Worm (Caenorhabditis elegans) whole organism, L2 larva: ENCODE measurements around the gene F49E2.5.

Experiments used
- F13H6.1 ChIP-seq: sonication (generic microtip); optimal IDR thresholded peaks from 2 replicates; lab custom pipeline; 2016; ENCODE audit warnings: missing genetic modification characterization, missing compliant biosample characterization
- R02D3.7 ChIP-seq: fragments of 150-350 bp; optimal IDR thresholded peaks from 2 replicates; lab custom pipeline; 2014; ENCODE audit warnings: missing biosample characterization, missing genetic modification characterization
- Y55F3AM.14 ChIP-seq: fragments of 200-800 bp; sonication (Bioruptor generic); optimal IDR thresholded peaks from 2 replicates; lab custom pipeline; 2018; ENCODE audit warnings: mild to moderate bottlenecking, missing genetic modification characterization, missing compliant biosample characterization
- ZK546.5 ChIP-seq: sonication (generic microtip); optimal IDR thresholded peaks from 2 replicates; lab custom pipeline; 2017; ENCODE audit warnings: missing biosample characterization, missing genetic modification characterization
- alr-1 ChIP-seq: fragments of 150-350 bp; optimal IDR thresholded peaks from 2 replicates; lab custom pipeline; 2014; ENCODE audit warnings: missing biosample characterization, missing genetic modification characterization
- aly-2 ChIP-seq: fragments of 150-350 bp; optimal IDR thresholded peaks from 2 replicates; lab custom pipeline; 2014; ENCODE audit warnings: missing biosample characterization, missing genetic modification characterization
- ama-1 ChIP-seq: fragments of 150-350 bp; optimal IDR thresholded peaks from 2 replicates; lab custom pipeline; 2018; ENCODE audit warnings: inconsistent platforms
- blmp-1 ChIP-seq: sonication (generic microtip); optimal IDR thresholded peaks from 2 replicates; lab custom pipeline; 2017; ENCODE audit warnings: missing genetic modification characterization, mild to moderate bottlenecking, missing compliant biosample characterization, antibody characterized with exemption, moderate library complexity; ENCODE audit not compliant: insufficient read depth
- ceh-16 ChIP-seq: fragments of 150-350 bp; optimal IDR thresholded peaks from 2 replicates; lab custom pipeline; 2014; ENCODE audit warnings: missing biosample characterization, missing genetic modification characterization
- ceh-82 ChIP-seq: fragments of 150-350 bp; optimal IDR thresholded peaks from 2 replicates; lab custom pipeline; 2014; ENCODE audit warnings: missing biosample characterization, missing genetic modification characterization
- dmd-4 ChIP-seq: sonication (generic microtip); optimal IDR thresholded peaks from 2 replicates; lab custom pipeline; 2017; ENCODE audit warnings: missing biosample characterization, missing genetic modification characterization
- egl-27 ChIP-seq: sonication (generic microtip); optimal IDR thresholded peaks from 3 replicates; lab custom pipeline; 2017; ENCODE audit warnings: missing biosample characterization, missing genetic modification reagents, missing genetic modification characterization
- elt-1 ChIP-seq: fragments of 150-350 bp; optimal IDR thresholded peaks from 2 replicates; lab custom pipeline; 2014; ENCODE audit warnings: missing biosample characterization, missing genetic modification characterization
- fos-1 ChIP-seq: fragments of 150-350 bp; optimal IDR thresholded peaks from 2 replicates; lab custom pipeline; 2014; ENCODE audit warnings: missing biosample characterization, missing genetic modification characterization
- gmeb-1 ChIP-seq: fragments of 150-350 bp; optimal IDR thresholded peaks from 2 replicates; lab custom pipeline; 2014; ENCODE audit warnings: missing biosample characterization, missing genetic modification characterization
- lin-11 ChIP-seq: fragments of 150-350 bp; sonication (generic microtip); optimal IDR thresholded peaks from 2 replicates; lab custom pipeline; 2014; ENCODE audit warnings: missing biosample characterization, missing genetic modification characterization, inconsistent platforms, mixed read lengths
- lin-13 ChIP-seq: fragments of 150-350 bp; optimal IDR thresholded peaks from 2 replicates; lab custom pipeline; 2014; ENCODE audit warnings: missing biosample characterization, missing genetic modification reagents, missing genetic modification characterization
- lsy-2 ChIP-seq, 2 experiments: fragments of 150-350 bp in 1 of 2; sonication (generic microtip) in 1 of 2; optimal IDR thresholded peaks; 2 replicates each; lab custom pipeline; 2014 to 2017; ENCODE audit warnings: missing biosample characterization in 2 of 2, missing genetic modification characterization in 2 of 2
- mab-5 ChIP-seq: fragments of 150-350 bp; optimal IDR thresholded peaks from 2 replicates; lab custom pipeline; 2014; ENCODE audit warnings: missing biosample characterization, missing genetic modification characterization
- mbf-1 ChIP-seq: sonication (generic microtip); optimal IDR thresholded peaks from 2 replicates; lab custom pipeline; 2017; ENCODE audit warnings: missing biosample characterization, missing genetic modification characterization
- mdl-1 ChIP-seq, 2 experiments: fragments of 150-350 bp in 1 of 2; sonication (generic microtip) in 1 of 2; optimal IDR thresholded peaks; 2 replicates each; lab custom pipeline; 2017; ENCODE audit warnings: missing biosample characterization in 2 of 2, missing genetic modification characterization in 2 of 2
- nhr-10 ChIP-seq: sonication (generic microtip); optimal IDR thresholded peaks from 2 replicates; lab custom pipeline; 2017; ENCODE audit warnings: missing biosample characterization, missing genetic modification characterization
- nhr-11 ChIP-seq: fragments of 150-350 bp; optimal IDR thresholded peaks from 2 replicates; lab custom pipeline; 2014; ENCODE audit warnings: missing biosample characterization, missing genetic modification characterization
- nhr-129 ChIP-seq: fragments of 150-350 bp; optimal IDR thresholded peaks from 2 replicates; lab custom pipeline; 2014; ENCODE audit warnings: missing biosample characterization, missing genetic modification characterization
- nhr-23 ChIP-seq: fragments of 150-350 bp; optimal IDR thresholded peaks from 2 replicates; lab custom pipeline; 2014; ENCODE audit warnings: missing biosample characterization, missing genetic modification reagents, missing genetic modification characterization
- nhr-25 ChIP-seq: fragments of 150-350 bp; sonication (generic microtip); optimal IDR thresholded peaks from 3 replicates; lab custom pipeline; 2014; ENCODE audit warnings: missing biosample characterization, missing genetic modification characterization
- nhr-77 ChIP-seq: fragments of 150-350 bp; optimal IDR thresholded peaks from 2 replicates; lab custom pipeline; 2014; ENCODE audit warnings: missing biosample characterization, missing genetic modification characterization
- sem-4 ChIP-seq: fragments of 150-350 bp; optimal IDR thresholded peaks from 2 replicates; lab custom pipeline; 2014; ENCODE audit warnings: missing biosample characterization, missing genetic modification reagents, missing genetic modification characterization
- skn-1 ChIP-seq: sonication (generic microtip); optimal IDR thresholded peaks from 2 replicates; lab custom pipeline; 2017; ENCODE audit warnings: missing biosample characterization, missing genetic modification characterization
- sma-3 ChIP-seq: sonication (generic microtip); optimal IDR thresholded peaks from 2 replicates; lab custom pipeline; 2016; ENCODE audit warnings: missing genetic modification reagents, missing genetic modification characterization, missing compliant biosample characterization
- sma-9 ChIP-seq, 2 experiments: fragments of 150-350 bp in 1 of 2; sonication (generic microtip) in 1 of 2; optimal IDR thresholded peaks; 2 replicates each; lab custom pipeline; 2014 to 2016; ENCODE audit warnings: missing genetic modification characterization in 2 of 2, mild to moderate bottlenecking in 1 of 2, missing biosample characterization in 1 of 2, missing compliant biosample characterization in 1 of 2, missing genetic modification reagents in 1 of 2, moderate library complexity in 1 of 2
- snpc-4 ChIP-seq: fragments of 150-350 bp; optimal IDR thresholded peaks from 2 replicates; lab custom pipeline; 2014; ENCODE audit warnings: missing biosample characterization, missing genetic modification characterization
- unc-39 ChIP-seq: fragments of 150-350 bp; optimal IDR thresholded peaks from 2 replicates; lab custom pipeline; 2014; ENCODE audit warnings: missing biosample characterization, missing genetic modification characterization
- unc-55 ChIP-seq: fragments of 150-350 bp; sonication (generic microtip); optimal IDR thresholded peaks from 3 replicates; lab custom pipeline; 2014; ENCODE audit warnings: missing biosample characterization, missing genetic modification reagents, missing genetic modification characterization
- unc-62 ChIP-seq: fragments of 150-350 bp; optimal IDR thresholded peaks from 2 replicates; lab custom pipeline; 2014; ENCODE audit warnings: missing biosample characterization, missing genetic modification reagents, missing genetic modification characterization
- zag-1 ChIP-seq: fragments of 150-350 bp; optimal IDR thresholded peaks from 2 replicates; lab custom pipeline; 2014; ENCODE audit warnings: missing biosample characterization, missing genetic modification characterization
- ztf-1 ChIP-seq: fragments of 200-800 bp; sonication (Bioruptor generic); conservative IDR thresholded peaks from 2 replicates; pipeline ENCODE4 v1.3.6; 2022; ENCODE audit warnings: missing genetic modification characterization, missing compliant biosample characterization
- ztf-4 ChIP-seq: fragments of 150-350 bp; optimal IDR thresholded peaks from 2 replicates; lab custom pipeline; 2014; ENCODE audit warnings: missing biosample characterization, missing genetic modification characterization

Gene F49E2.5

DNA sequence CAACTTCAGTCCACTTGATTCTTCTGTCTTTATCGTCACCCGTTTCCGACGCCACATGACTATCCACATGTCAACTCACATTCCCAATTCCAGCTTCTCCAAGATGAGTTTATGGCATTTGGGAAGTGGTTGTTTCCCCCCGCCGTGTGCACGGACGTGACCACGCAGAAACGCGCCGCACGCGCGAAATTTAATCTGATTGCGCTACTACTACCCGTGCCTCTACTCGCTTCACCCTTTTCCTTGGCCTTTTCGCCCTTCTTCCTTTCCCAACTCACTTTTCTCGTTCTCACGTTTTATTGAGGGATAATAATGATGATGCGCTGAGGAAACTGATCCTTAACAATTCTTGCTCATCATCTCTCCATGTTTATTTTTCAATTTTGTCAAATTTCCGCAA lies 37.1 kb upstream of the F49E2.5 start:
- TF ChIP-seq unc-39 (tag; lab: Kevin White, UChicago) (no peak), aly-2 (no peak), zag-1 (tag; lab: Kevin White, UChicago) (no peak), elt-1 (tag; lab: Kevin White, UChicago) (no peak), lin-11 (no peak), nhr-11 (no peak), egl-27 (tag; lab: Kevin White, UChicago) (no peak), lsy-2 (tag; optimal IDR thresholded peaks at IDR 0.05; lab: Kevin White, UChicago) (no peak), unc-62 (GFP tag; lab: Kevin White, UChicago) (no peak), R02D3.7 (tag; lab: Kevin White, UChicago) (no peak), nhr-129 (no peak), ztf-4 (tag; lab: Kevin White, UChicago) (no peak)

DNA sequence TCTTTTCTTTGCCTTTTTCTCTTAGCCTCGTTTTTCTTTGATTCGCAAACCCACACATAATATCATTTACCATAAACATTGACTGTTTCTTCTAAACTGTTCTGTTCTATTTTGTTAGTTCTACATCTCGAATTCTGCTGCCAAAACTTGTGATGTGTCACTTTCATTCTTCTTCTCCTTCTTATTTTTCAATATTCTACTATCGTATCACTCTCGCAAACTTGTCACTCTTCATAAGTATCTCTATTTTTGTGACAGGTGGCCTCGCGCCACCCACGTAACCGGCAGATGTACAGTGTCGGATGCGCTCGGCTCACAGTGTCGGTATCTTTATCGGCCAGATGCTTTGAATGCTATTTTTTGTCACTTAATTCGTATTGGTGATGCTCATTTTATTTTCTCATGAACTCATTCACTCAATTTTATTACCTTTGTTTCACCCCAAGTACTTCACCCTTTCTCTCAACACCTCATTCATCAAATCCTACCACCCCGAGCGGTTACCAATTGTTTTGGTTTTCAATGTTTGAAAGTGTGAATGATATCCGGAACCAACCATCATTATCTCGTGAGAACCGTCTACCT lies 34.9 kb upstream of the F49E2.5 start:
- TF ChIP-seq skn-1 (no peak), blmp-1 (tag; lab: Kevin White, UChicago) (peak; percentile 38), zag-1 (tag; lab: Kevin White, UChicago) (no peak), ZK546.5 (tag; lab: Kevin White, UChicago) (no peak), egl-27 (tag; lab: Kevin White, UChicago) (no peak), sem-4 (tag; lab: Kevin White, UChicago) (no peak), nhr-77 (tag; lab: Kevin White, UChicago) (no peak), ztf-1 (no peak), unc-62 (GFP tag; lab: Kevin White, UChicago) (no peak), mab-5 (no peak), nhr-25 (peak; percentile 18), gmeb-1 (tag; lab: Kevin White, UChicago) (no peak), mbf-1 (tag; lab: Kevin White, UChicago) (no peak), alr-1 (tag; lab: Kevin White, UChicago) (no peak), sma-9 (GFP tag; optimal IDR thresholded peaks at IDR 0.05; lab: Kevin White, UChicago) (no peak), sma-9 (tag; optimal IDR thresholded peaks at IDR 0.05; lab: Kevin White, UChicago) (no peak)

ce11 chrX:9509516-9509915 lies 33.9 kb upstream of the F49E2.5 start:
- TF ChIP-seq R02D3.7 (tag; lab: Kevin White, UChicago) (no peak), lin-11 (no peak), fos-1 (tag; lab: Kevin White, UChicago) (no peak), lin-13 (GFP tag; lab: Kevin White, UChicago) (no peak), snpc-4 (no peak), dmd-4 (tag; lab: Kevin White, UChicago) (no peak), F13H6.1 (tag; lab: Kevin White, UChicago) (no peak), unc-55 (GFP tag; lab: Kevin White, UChicago) (no peak), mab-5 (no peak), ceh-82 (no peak), unc-62 (GFP tag; lab: Kevin White, UChicago) (no peak), alr-1 (tag; lab: Kevin White, UChicago) (no peak), ceh-16 (no peak), sem-4 (tag; lab: Kevin White, UChicago) (no peak)

DNA sequence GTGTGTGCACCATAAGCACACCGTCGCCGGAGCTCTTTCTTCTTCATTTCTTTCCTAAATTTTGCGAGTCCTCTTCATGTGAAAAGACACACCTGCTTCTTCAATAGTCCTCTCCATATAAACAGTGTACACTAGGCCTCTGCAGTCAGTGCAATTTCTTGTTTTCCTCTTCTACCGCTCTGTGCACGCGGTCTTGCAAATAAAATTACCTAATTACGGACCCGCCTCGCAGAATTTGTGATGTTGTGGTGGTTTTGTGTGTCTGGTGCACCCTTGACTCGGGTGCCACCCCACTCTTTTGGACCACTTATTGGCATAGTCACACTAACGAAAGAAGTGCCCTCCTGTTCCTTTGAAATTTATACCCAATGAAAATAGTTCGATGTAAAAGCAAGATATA lies 33.5 kb upstream of the F49E2.5 start:
- TF ChIP-seq nhr-10 (tag; lab: Kevin White, UChicago) (no peak), lin-11 (no peak), sma-9 (GFP tag; optimal IDR thresholded peaks at IDR 0.05; lab: Kevin White, UChicago) (no peak), sma-9 (tag; optimal IDR thresholded peaks at IDR 0.05; lab: Kevin White, UChicago) (no peak), alr-1 (tag; lab: Kevin White, UChicago) (no peak)

DNA sequence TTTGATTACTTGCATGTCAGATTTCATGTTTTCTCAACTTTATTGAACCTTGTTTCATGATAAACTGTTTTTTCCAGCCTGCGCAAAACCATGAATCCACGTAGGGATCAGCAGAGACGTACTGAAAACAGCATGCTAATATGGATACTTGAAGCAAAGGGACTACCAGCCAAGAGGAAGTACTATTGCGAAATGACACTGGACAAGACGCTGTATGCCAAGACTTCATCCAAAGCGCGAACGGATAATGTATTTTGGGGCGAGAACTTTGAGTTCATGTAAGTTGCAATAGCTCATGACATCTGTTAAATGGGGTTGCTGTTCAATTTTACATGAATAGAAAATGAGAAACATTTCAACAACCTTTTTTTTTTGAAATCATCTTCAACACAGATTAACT lies 33.0 kb upstream of the F49E2.5 start:
- TF ChIP-seq unc-55 (GFP tag; lab: Kevin White, UChicago) (no peak), lin-13 (GFP tag; lab: Kevin White, UChicago) (no peak), Y55F3AM.14 (GFP tag; lab: Kevin White, UChicago) (no peak), sma-9 (GFP tag; optimal IDR thresholded peaks at IDR 0.05; lab: Kevin White, UChicago) (no peak), sma-9 (tag; optimal IDR thresholded peaks at IDR 0.05; lab: Kevin White, UChicago) (no peak), skn-1 (no peak), ama-1 (no peak), blmp-1 (tag; lab: Kevin White, UChicago) (no peak), dmd-4 (tag; lab: Kevin White, UChicago) (no peak), sma-3 (GFP tag; lab: Kevin White, UChicago) (no peak), nhr-23 (no peak), lin-11 (no peak), ztf-4 (tag; lab: Kevin White, UChicago) (no peak), nhr-77 (tag; lab: Kevin White, UChicago) (no peak), mdl-1 (tag; optimal IDR thresholded peaks at IDR 0.05; lab: Kevin White, UChicago) (no peak), ztf-1 (no peak)
